Fruit fly (Drosophila melanogaster): Measurements from ENCODE around the gene IFT43.

The IFT43 gene

dm6 chr2L:12701498-12701897, 6.7 kb upstream of the IFT43 start:
- TF ChIP-seq CG14711 (tag; optimal IDR thresholded peaks at IDR 0.05) (no peak), bab1 (GFP tag; optimal IDR thresholded peaks at IDR 0.05) (no peak), CG12768 (GFP tag; optimal IDR thresholded peaks at IDR 0.05) (no peak), Mnt (GFP tag; optimal IDR thresholded peaks at IDR 0.05) (no peak), toe (GFP tag; optimal IDR thresholded peaks at IDR 0.05) (no peak), cnc (optimal IDR thresholded peaks at IDR 0.05) (no peak), tj (GFP tag; optimal IDR thresholded peaks at IDR 0.05) (no peak)

dm6 chr2L:12700381-12700963, 5.7 kb upstream of the IFT43 start, which contains the start of gene CG17036:
TSS of gene CG17036 (minus strand) at chr2L:12700746.
- TF ChIP-seq Hr96 (GFP tag; optimal IDR thresholded peaks at IDR 0.05) (peak; percentile 16), cnc (optimal IDR thresholded peaks at IDR 0.05) (no peak), kay (GFP tag; ENCODE audit: borderline replicate concordance) (no peak), toe (GFP tag; optimal IDR thresholded peaks at IDR 0.05) (no peak), Crg-1 (GFP tag; optimal IDR thresholded peaks at IDR 0.05) (no peak), Clk (GFP tag; optimal IDR thresholded peaks at IDR 0.05) (no peak), CG11617 (GFP tag; optimal IDR thresholded peaks at IDR 0.05) (peak; percentile 67), CG7045 (GFP tag; optimal IDR thresholded peaks at IDR 0.05) (no peak), CG12768 (GFP tag; optimal IDR thresholded peaks at IDR 0.05) (peak; percentile 27), cic (GFP tag; optimal IDR thresholded peaks at IDR 0.05) (no peak), tj (GFP tag; optimal IDR thresholded peaks at IDR 0.05) (peak; percentile 2), bab1 (GFP tag; optimal IDR thresholded peaks at IDR 0.05) (peak; percentile 3), ovo (GFP tag; optimal IDR thresholded peaks at IDR 0.05) (no peak), Mnt (GFP tag; optimal IDR thresholded peaks at IDR 0.05) (peak; percentile 21), CG14711 (tag; optimal IDR thresholded peaks at IDR 0.05) (peak; percentile 6), pad (GFP tag; optimal IDR thresholded peaks at IDR 0.05) (peak; percentile 31), CG7101 (tag; optimal IDR thresholded peaks at IDR 0.05) (no peak), CG5204 (GFP tag; optimal IDR thresholded peaks at IDR 0.05) (no peak), CG33017 (tag; optimal IDR thresholded peaks at IDR 0.05) (no peak), CG1620 (GFP tag; optimal IDR thresholded peaks at IDR 0.05) (no peak)

- no peak for TF ChIP-seq CG12768 (GFP tag; optimal IDR thresholded peaks at IDR 0.05)
- no peak for TF ChIP-seq tj (GFP tag; optimal IDR thresholded peaks at IDR 0.05)
- no peak for TF ChIP-seq CG7101 (tag; optimal IDR thresholded peaks at IDR 0.05)
- no peak for TF ChIP-seq CG33017 (tag; optimal IDR thresholded peaks at IDR 0.05)
- no peak for TF ChIP-seq cnc (optimal IDR thresholded peaks at IDR 0.05)
- TF ChIP-seq Hr96 (GFP tag; optimal IDR thresholded peaks at IDR 0.05): no peak
- no peak for TF ChIP-seq CG7045 (GFP tag; optimal IDR thresholded peaks at IDR 0.05)
- no peak for TF ChIP-seq CG14711 (tag; optimal IDR thresholded peaks at IDR 0.05)
- TF ChIP-seq CG11617 (GFP tag; optimal IDR thresholded peaks at IDR 0.05): no peak
- TF ChIP-seq Clk (GFP tag; optimal IDR thresholded peaks at IDR 0.05): no peak
- TF ChIP-seq bab1 (GFP tag; optimal IDR thresholded peaks at IDR 0.05): no peak
- TF ChIP-seq toe (GFP tag; optimal IDR thresholded peaks at IDR 0.05): no peak
- TF ChIP-seq Crg-1 (GFP tag; optimal IDR thresholded peaks at IDR 0.05): no peak
- TF ChIP-seq Mnt (GFP tag; optimal IDR thresholded peaks at IDR 0.05): no peak
- TF ChIP-seq ovo (GFP tag; optimal IDR thresholded peaks at IDR 0.05): no peak
- no peak for TF ChIP-seq pad (GFP tag; optimal IDR thresholded peaks at IDR 0.05)
- no peak for TF ChIP-seq CG5204 (GFP tag; optimal IDR thresholded peaks at IDR 0.05)
Observed at dm6 chr2L:12697223-12697622, 2.4 kb upstream of the IFT43 start, which contains the start of gene CG5781. TSS of gene CG5781 (minus strand) at chr2L:12697323.

dm6 chr2L:12692343-12693079, 2.3 kb downstream of the IFT43 start, which contains the start of the genes CCT4 and CG6153:
TSS of gene CCT4 (minus strand) at chr2L:12692934.
TSS of gene CG6153 (plus strand) at chr2L:12692993.
- TF ChIP-seq CG1620 (GFP tag; optimal IDR thresholded peaks at IDR 0.05): no peak
- TF ChIP-seq Mnt (GFP tag; optimal IDR thresholded peaks at IDR 0.05): peak; percentile 75
- TF ChIP-seq CG7045 (GFP tag; optimal IDR thresholded peaks at IDR 0.05): no peak
- TF ChIP-seq cnc (optimal IDR thresholded peaks at IDR 0.05): peak in 1 of 2 experiments; percentile 58
- no peak for TF ChIP-seq tj (GFP tag; optimal IDR thresholded peaks at IDR 0.05)
- TF ChIP-seq Crg-1 (GFP tag; optimal IDR thresholded peaks at IDR 0.05): no peak

- TF ChIP-seq CG7045 (GFP tag; optimal IDR thresholded peaks at IDR 0.05) (no peak), Clk (GFP tag; optimal IDR thresholded peaks at IDR 0.05) (no peak), CG5204 (GFP tag; optimal IDR thresholded peaks at IDR 0.05) (no peak), Mnt (GFP tag; optimal IDR thresholded peaks at IDR 0.05) (no peak), toe (GFP tag; optimal IDR thresholded peaks at IDR 0.05) (no peak), CG33017 (tag; optimal IDR thresholded peaks at IDR 0.05) (no peak), pad (GFP tag; optimal IDR thresholded peaks at IDR 0.05) (no peak), ovo (GFP tag; optimal IDR thresholded peaks at IDR 0.05) (no peak), Crg-1 (GFP tag; optimal IDR thresholded peaks at IDR 0.05) (no peak), CG7101 (tag; optimal IDR thresholded peaks at IDR 0.05) (no peak), CG1620 (GFP tag; optimal IDR thresholded peaks at IDR 0.05) (no peak), cic (GFP tag; optimal IDR thresholded peaks at IDR 0.05) (no peak), Hr96 (GFP tag; optimal IDR thresholded peaks at IDR 0.05) (no peak), CG12768 (GFP tag; optimal IDR thresholded peaks at IDR 0.05) (no peak), bab1 (GFP tag; optimal IDR thresholded peaks at IDR 0.05) (no peak), tj (GFP tag; optimal IDR thresholded peaks at IDR 0.05) (no peak)
Observed at dm6 chr2L:12689281-12689765, 5.5 kb downstream of the IFT43 start.

- TF ChIP-seq Crg-1 (GFP tag; optimal IDR thresholded peaks at IDR 0.05) (no peak), kay (GFP tag; ENCODE audit: borderline replicate concordance) (no peak), ovo (GFP tag; optimal IDR thresholded peaks at IDR 0.05) (no peak), CG33017 (tag; optimal IDR thresholded peaks at IDR 0.05) (no peak), CG7101 (tag; optimal IDR thresholded peaks at IDR 0.05) (no peak), CG11617 (GFP tag; optimal IDR thresholded peaks at IDR 0.05) (no peak), CG7045 (GFP tag; optimal IDR thresholded peaks at IDR 0.05) (no peak), bab1 (GFP tag; optimal IDR thresholded peaks at IDR 0.05) (no peak), tj (GFP tag; optimal IDR thresholded peaks at IDR 0.05) (no peak)
Observed at dm6 chr2L:12686811-12687210, 8.0 kb downstream of the IFT43 start.

Data from whole organism, adult.